Fruit fly (Drosophila melanogaster) whole organism, prepupa: ENCODE measurements around the gene Ptpmeg2.

ENCODE experiments used
- CG8119 ChIP-seq: fragments of 200-800 bp; sonication (Bioruptor generic); IDR thresholded peaks from 3 replicates; pipeline ENCODE4 v1.3.6; 2022; ENCODE audit warnings: missing biosample characterization, missing genetic modification characterization
- Sox102F ChIP-seq: fragments of 200-800 bp; sonication (Bioruptor generic); optimal IDR thresholded peaks from 2 replicates; lab custom pipeline; 2016; ENCODE audit warnings: missing biosample characterization, mild to moderate bottlenecking, missing genetic modification characterization
- Sox15 ChIP-seq: fragments of 200-800 bp; sonication (Bioruptor generic); optimal IDR thresholded peaks from 3 replicates; lab custom pipeline; 2016; ENCODE audit warnings: missing biosample characterization, missing genetic modification characterization
- dsx ChIP-seq: fragments of 200-800 bp; optimal IDR thresholded peaks from 3 replicates; lab custom pipeline; 2019; ENCODE audit warnings: missing biosample characterization, mild to moderate bottlenecking, missing genetic modification characterization, moderate library complexity; ENCODE audit not compliant: poor library complexity, severe bottlenecking

DNA sequence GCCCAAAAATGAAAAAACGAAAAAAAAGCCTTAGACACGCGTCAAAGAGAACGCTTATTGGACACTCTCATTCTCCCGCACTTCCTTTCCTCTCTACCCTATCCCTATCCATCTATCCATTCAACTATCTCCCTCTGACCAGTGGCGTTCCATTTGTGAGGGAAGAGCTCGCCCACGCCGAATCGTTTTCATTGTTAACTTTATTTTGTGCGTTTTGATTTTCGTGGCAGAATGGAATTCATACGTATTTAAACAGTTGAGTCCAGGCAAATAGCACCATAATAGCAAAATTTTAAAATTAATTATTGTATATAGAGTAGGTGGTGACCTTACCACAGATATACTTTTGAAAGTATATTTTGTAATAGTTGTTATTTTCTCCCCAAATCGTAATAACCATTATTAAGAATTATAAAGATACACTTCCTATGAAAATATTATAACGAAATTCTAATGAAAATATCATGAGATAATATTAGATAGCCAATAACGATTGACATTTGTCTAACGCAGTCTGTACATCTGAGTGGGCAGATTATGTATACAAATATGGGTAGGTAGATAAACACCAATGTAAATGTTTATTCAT lies 17.7 kb downstream of the Ptpmeg2 start:
- TF ChIP-seq Sox102F (GFP tag; lab: Kevin White, UChicago) = no peak
- TF ChIP-seq dsx (GFP tag; lab: Kevin White, UChicago) = no peak
- no peak for TF ChIP-seq Sox15
- no peak for TF ChIP-seq CG8119
